Fruit fly (Drosophila melanogaster): ENCODE data around the gene X11Lbeta.

- TF ChIP-seq CG7786 (GFP tag; optimal IDR thresholded peaks at IDR 0.05) (no peak), Atf3 (GFP tag; optimal IDR thresholded peaks at IDR 0.05) (no peak), amos (GFP tag; IDR thresholded peaks at IDR 0.05; ENCODE audit: partially characterized antibody) (no peak), CG32772 (GFP tag; IDR thresholded peaks at IDR 0.05) (no peak), CG30020 (tag; optimal IDR thresholded peaks at IDR 0.05) (no peak), CG17912 (GFP tag; optimal IDR thresholded peaks at IDR 0.05) (no peak), sisA (GFP tag; IDR thresholded peaks at IDR 0.05) (no peak)
These were observed 49.8 kb upstream of the X11Lbeta start for dm6 chrX:10577773-10578172.
